Worm (Caenorhabditis elegans): Measurements from ENCODE around the gene nhr-53.

ce11 chrV:15721888-15722287, 19.7 kb upstream of the nhr-53 start, which contains the start of gene srh-140:
- TF ChIP-seq snpc-4 (tag; optimal IDR thresholded peaks at IDR 0.05) (no peak), unc-62 (GFP tag; optimal IDR thresholded peaks at IDR 0.05) (no peak), blmp-1 (tag; optimal IDR thresholded peaks at IDR 0.05) (no peak), ztf-11 (tag; optimal IDR thresholded peaks at IDR 0.05) (no peak), nhr-76 (tag; optimal IDR thresholded peaks at IDR 0.05) (no peak), pha-4 (tag; optimal IDR thresholded peaks at IDR 0.05) (no peak), nhr-237 (tag; optimal IDR thresholded peaks at IDR 0.05) (no peak)

Measured in whole organism, mixed stage, embryonic.